Fruit fly (Drosophila melanogaster): ENCODE measurements around the gene CG34133.

Gene CG34133

DNA sequence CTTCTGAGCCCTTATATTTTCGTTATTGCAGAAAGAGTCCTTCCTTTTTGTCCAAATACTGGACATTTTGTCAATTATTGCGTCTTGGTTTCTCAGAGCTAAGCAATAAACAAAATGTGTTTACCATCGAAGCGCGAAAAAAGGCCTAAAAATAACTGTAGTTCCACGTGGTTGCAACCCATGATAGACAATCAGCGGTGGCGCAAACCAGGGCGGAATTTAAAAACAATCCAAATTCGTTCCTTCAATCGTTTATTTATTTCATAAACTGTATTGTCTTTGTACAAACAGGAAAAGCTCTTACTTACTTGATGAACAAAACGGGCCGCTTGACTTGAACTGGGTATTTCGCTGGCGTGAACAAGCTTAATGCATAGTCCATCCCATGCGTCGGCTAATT, 10.4 kb upstream of the CG34133 start, which contains the start of gene CG7824:
Gene CG7824 (minus strand): TSS at position 131 of the 400 bp plus-strand sequence.
- TF ChIP-seq cic (GFP tag; optimal IDR thresholded peaks at IDR 0.05): no peak
- no peak for TF ChIP-seq CG7101 (tag; optimal IDR thresholded peaks at IDR 0.05)
- TF ChIP-seq CG5204 (GFP tag; optimal IDR thresholded peaks at IDR 0.05): no peak
- TF ChIP-seq ovo (GFP tag; optimal IDR thresholded peaks at IDR 0.05): no peak
- TF ChIP-seq Mnt (GFP tag; optimal IDR thresholded peaks at IDR 0.05): peak; percentile 49

dm6 chr3R:29859763-29860162, 9.4 kb upstream of the CG34133 start:
- TF ChIP-seq toe (GFP tag; optimal IDR thresholded peaks at IDR 0.05) (no peak), kay (GFP tag; ENCODE audit: borderline replicate concordance) (no peak), CG12768 (GFP tag; optimal IDR thresholded peaks at IDR 0.05) (no peak), tj (GFP tag; optimal IDR thresholded peaks at IDR 0.05) (no peak), pad (GFP tag; optimal IDR thresholded peaks at IDR 0.05) (peak; percentile 0), bab1 (GFP tag; optimal IDR thresholded peaks at IDR 0.05) (peak; percentile 56), Mnt (GFP tag; optimal IDR thresholded peaks at IDR 0.05) (peak; percentile 46), cic (GFP tag; optimal IDR thresholded peaks at IDR 0.05) (peak; percentile 8), CG14711 (tag; optimal IDR thresholded peaks at IDR 0.05) (no peak), CG5204 (GFP tag; optimal IDR thresholded peaks at IDR 0.05) (no peak), Hr96 (GFP tag; optimal IDR thresholded peaks at IDR 0.05) (no peak), ovo (GFP tag; optimal IDR thresholded peaks at IDR 0.05) (no peak), CG1620 (GFP tag; optimal IDR thresholded peaks at IDR 0.05) (no peak), cnc (optimal IDR thresholded peaks at IDR 0.05) (no peak), CG11617 (GFP tag; optimal IDR thresholded peaks at IDR 0.05) (peak; percentile 32), CG33017 (tag; optimal IDR thresholded peaks at IDR 0.05) (peak; percentile 4), Clk (GFP tag; optimal IDR thresholded peaks at IDR 0.05) (no peak), Crg-1 (GFP tag; optimal IDR thresholded peaks at IDR 0.05) (no peak), CG7101 (tag; optimal IDR thresholded peaks at IDR 0.05) (peak; percentile 45), CG7045 (GFP tag; optimal IDR thresholded peaks at IDR 0.05) (no peak)

dm6 chr3R:29861432-29862249, 7.5 kb upstream of the CG34133 start, which contains the start of the genes CG15514 and RpS8:
CG15514 (minus strand) TSS chr3R:29861494.
RpS8 (plus strand) TSS chr3R:29861582.
- TF ChIP-seq pad (GFP tag; optimal IDR thresholded peaks at IDR 0.05) (peak; percentile 70), cnc (optimal IDR thresholded peaks at IDR 0.05) (no peak), CG11617 (GFP tag; optimal IDR thresholded peaks at IDR 0.05) (peak; percentile 85), toe (GFP tag; optimal IDR thresholded peaks at IDR 0.05) (no peak), tj (GFP tag; optimal IDR thresholded peaks at IDR 0.05) (peak; percentile 38), cic (GFP tag; optimal IDR thresholded peaks at IDR 0.05) (peak; percentile 4), CG7101 (tag; optimal IDR thresholded peaks at IDR 0.05) (peak; percentile 77), CG1620 (GFP tag; optimal IDR thresholded peaks at IDR 0.05) (peak; percentile 41), Mnt (GFP tag; optimal IDR thresholded peaks at IDR 0.05) (peak; percentile 90), Crg-1 (GFP tag; optimal IDR thresholded peaks at IDR 0.05) (peak; percentile 57), CG33017 (tag; optimal IDR thresholded peaks at IDR 0.05) (peak; percentile 79), CG5204 (GFP tag; optimal IDR thresholded peaks at IDR 0.05) (no peak), CG14711 (tag; optimal IDR thresholded peaks at IDR 0.05) (peak; percentile 41), bab1 (GFP tag; optimal IDR thresholded peaks at IDR 0.05) (peak; percentile 51), ovo (GFP tag; optimal IDR thresholded peaks at IDR 0.05) (peak; percentile 70), Hr96 (GFP tag; optimal IDR thresholded peaks at IDR 0.05) (no peak), Clk (GFP tag; optimal IDR thresholded peaks at IDR 0.05) (peak; percentile 6), CG7045 (GFP tag; optimal IDR thresholded peaks at IDR 0.05) (peak; percentile 66), kay (GFP tag; ENCODE audit: borderline replicate concordance) (no peak), CG12768 (GFP tag; optimal IDR thresholded peaks at IDR 0.05) (peak; percentile 63)

DNA sequence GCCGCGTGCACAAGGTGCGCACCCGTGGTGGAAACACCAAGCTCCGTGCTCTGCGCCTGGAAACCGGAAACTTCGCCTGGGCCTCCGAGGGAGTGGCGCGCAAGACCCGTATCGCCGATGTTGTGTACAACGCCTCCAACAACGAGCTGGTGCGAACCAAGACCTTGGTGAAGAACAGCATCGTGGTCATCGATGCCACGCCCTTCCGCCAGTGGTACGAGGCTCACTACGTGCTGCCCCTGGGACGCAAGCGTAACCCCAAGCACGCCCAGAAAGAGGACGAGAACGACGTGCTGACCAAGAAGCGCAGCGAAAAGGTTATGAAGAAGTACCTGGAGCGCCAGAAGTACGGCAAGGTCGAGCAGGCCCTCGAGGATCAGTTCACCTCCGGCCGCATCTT, 6.4 kb upstream of the CG34133 start:
- TF ChIP-seq bab1 (GFP tag; optimal IDR thresholded peaks at IDR 0.05) (no peak), Hr96 (GFP tag; optimal IDR thresholded peaks at IDR 0.05) (no peak)

- TF ChIP-seq cnc (optimal IDR thresholded peaks at IDR 0.05) (no peak), ovo (GFP tag; optimal IDR thresholded peaks at IDR 0.05) (no peak), CG33017 (tag; optimal IDR thresholded peaks at IDR 0.05) (no peak), CG5204 (GFP tag; optimal IDR thresholded peaks at IDR 0.05) (no peak), toe (GFP tag; optimal IDR thresholded peaks at IDR 0.05) (no peak)
Measured at dm6 chr3R:29866706-29867105, 2.5 kb upstream of the CG34133 start.

DNA sequence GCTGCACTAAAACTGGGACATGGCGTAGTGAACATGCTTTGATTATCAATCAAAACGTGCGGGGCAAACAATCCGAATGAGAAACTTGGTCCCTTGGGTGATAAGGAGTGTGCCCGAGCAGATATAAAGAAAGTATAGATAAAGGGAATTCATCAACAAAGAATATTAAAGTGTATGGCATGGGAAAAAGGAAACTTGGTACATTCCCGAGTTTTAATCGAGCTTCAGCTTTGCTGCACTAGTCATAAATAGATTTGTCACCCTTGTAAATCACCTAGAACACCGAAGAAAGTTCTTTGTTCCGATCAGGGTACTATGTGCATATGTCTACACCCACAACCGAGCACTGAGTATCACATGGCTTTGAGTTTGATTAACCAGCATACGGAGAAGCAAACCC, 1.7 kb upstream of the CG34133 start:
- peak; percentile 26 for TF ChIP-seq cic (GFP tag; optimal IDR thresholded peaks at IDR 0.05)
- TF ChIP-seq CG5204 (GFP tag; optimal IDR thresholded peaks at IDR 0.05): no peak
- TF ChIP-seq Mnt (GFP tag; optimal IDR thresholded peaks at IDR 0.05): peak; percentile 7

- TF ChIP-seq ovo (GFP tag; optimal IDR thresholded peaks at IDR 0.05): no peak
- TF ChIP-seq CG7101 (tag; optimal IDR thresholded peaks at IDR 0.05): no peak
- TF ChIP-seq cic (GFP tag; optimal IDR thresholded peaks at IDR 0.05): no peak
- TF ChIP-seq CG14711 (tag; optimal IDR thresholded peaks at IDR 0.05): no peak
- TF ChIP-seq pad (GFP tag; optimal IDR thresholded peaks at IDR 0.05): no peak
- TF ChIP-seq CG12768 (GFP tag; optimal IDR thresholded peaks at IDR 0.05): no peak
- TF ChIP-seq CG1620 (GFP tag; optimal IDR thresholded peaks at IDR 0.05): no peak
- TF ChIP-seq Clk (GFP tag; optimal IDR thresholded peaks at IDR 0.05): no peak
- no peak for TF ChIP-seq Mnt (GFP tag; optimal IDR thresholded peaks at IDR 0.05)
- no peak for TF ChIP-seq cnc (optimal IDR thresholded peaks at IDR 0.05)
- no peak for TF ChIP-seq CG7045 (GFP tag; optimal IDR thresholded peaks at IDR 0.05)
- TF ChIP-seq tj (GFP tag; optimal IDR thresholded peaks at IDR 0.05): no peak
- TF ChIP-seq CG5204 (GFP tag; optimal IDR thresholded peaks at IDR 0.05): no peak
- no peak for TF ChIP-seq bab1 (GFP tag; optimal IDR thresholded peaks at IDR 0.05)
- no peak for TF ChIP-seq kay (GFP tag; ENCODE audit: borderline replicate concordance)
- no peak for TF ChIP-seq toe (GFP tag; optimal IDR thresholded peaks at IDR 0.05)
- no peak for TF ChIP-seq CG11617 (GFP tag; optimal IDR thresholded peaks at IDR 0.05)
- no peak for TF ChIP-seq CG33017 (tag; optimal IDR thresholded peaks at IDR 0.05)
Measured at dm6 chr3R:29867895-29868294, 1.3 kb upstream of the CG34133 start.
